Fruit fly (Drosophila melanogaster) Kc167 (cell line): Measurements from ENCODE around the gene plh.

ENCODE experiments used
- Myc ChIP-seq: fragments of >200 bp; optimal IDR thresholded peaks from 2 replicates; lab custom pipeline; 2017; ENCODE audit warnings: missing external identifiers
- Sin3A ChIP-seq: fragments of >200 bp; optimal IDR thresholded peaks from 2 replicates; lab custom pipeline; 2018; ENCODE audit warnings: missing external identifiers
- h ChIP-seq: fragments of >200 bp; optimal IDR thresholded peaks from 3 replicates; lab custom pipeline; 2018; ENCODE audit warnings: missing external identifiers
- insv ChIP-seq: fragments of >200 bp; optimal IDR thresholded peaks from 3 replicates; lab custom pipeline; 2018; ENCODE audit warnings: missing external identifiers
- psq ChIP-seq: fragments of >200 bp; optimal IDR thresholded peaks from 2 replicates; lab custom pipeline; 2017; ENCODE audit warnings: missing external identifiers
- ttk ChIP-seq: sonication (Bioruptor generic); optimal IDR thresholded peaks from 2 replicates; lab custom pipeline; 2017; ENCODE audit warnings: missing external identifiers

Gene plh

DNA sequence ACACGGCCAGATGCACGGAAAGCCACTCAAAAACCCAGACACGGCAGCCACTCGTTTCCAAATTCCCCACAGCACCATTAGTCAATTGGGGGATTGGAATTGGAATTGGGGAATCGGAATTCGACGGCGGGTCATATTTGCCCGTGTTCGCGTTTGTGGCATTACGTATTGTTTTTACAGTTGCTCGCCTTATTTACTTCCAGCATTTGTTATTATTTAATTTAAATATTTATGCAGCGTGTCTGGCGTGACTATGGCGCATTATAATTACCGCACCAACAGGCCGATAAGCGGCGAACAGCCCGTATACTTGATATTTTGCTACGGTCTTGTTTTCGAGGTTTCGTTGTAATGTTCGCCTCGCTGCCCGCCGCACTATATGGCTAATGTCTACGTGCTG, 4.3 kb upstream of the plh start:
- TF ChIP-seq Sin3A (lab: Kevin White, UChicago) (no peak), ttk (lab: Kevin White, UChicago) (no peak), insv (lab: Kevin White, UChicago) (no peak), psq (no peak), h (lab: Kevin White, UChicago) (no peak), Myc (lab: Kevin White, UChicago) (no peak)

DNA sequence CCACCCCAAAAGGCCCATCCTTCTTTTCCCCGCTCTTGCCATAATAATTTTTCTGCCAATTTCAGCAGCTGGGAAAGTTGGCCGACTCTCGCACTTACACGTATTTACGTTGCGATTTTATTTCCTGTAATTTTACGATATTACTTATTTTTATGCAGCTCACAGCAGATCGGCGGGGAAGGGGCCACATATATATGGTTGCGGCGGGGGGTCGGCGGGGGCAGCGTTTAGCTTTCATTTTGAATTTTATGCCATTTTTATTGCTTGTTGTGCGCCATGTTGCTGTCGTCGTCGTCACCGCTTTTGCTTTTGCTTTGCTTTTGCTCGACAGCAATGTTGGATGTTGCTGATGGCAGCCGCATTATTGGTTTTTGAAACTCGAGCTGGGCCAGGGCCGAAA, 3.9 kb upstream of the plh start:
- TF ChIP-seq psq (no peak), ttk (lab: Kevin White, UChicago) (no peak)

DNA sequence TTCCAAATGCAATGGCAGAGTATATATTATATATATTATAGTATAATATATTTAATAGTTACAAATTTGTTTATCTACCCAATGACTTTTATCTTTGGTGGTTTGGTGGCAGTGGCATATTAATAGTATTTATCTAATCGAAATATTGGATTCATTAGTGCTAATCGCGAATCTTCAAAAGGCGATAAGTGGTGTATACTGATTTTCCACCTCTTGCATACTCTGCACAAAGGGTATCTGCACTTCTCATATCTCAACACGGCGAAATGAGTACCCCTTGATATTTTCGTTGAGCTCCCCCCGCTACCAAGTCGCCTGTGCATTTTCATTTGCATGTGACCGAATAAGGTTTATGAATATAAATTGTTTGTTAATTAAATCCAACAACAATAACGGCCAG, 2.7 kb upstream of the plh start:
- no peak for TF ChIP-seq Myc (lab: Kevin White, UChicago)
- no peak for TF ChIP-seq psq
- TF ChIP-seq insv (lab: Kevin White, UChicago), result no peak
- no peak for TF ChIP-seq h (lab: Kevin White, UChicago)
- no peak for TF ChIP-seq Sin3A (lab: Kevin White, UChicago)
- TF ChIP-seq ttk (lab: Kevin White, UChicago), result no peak

dm6 chr3R:5012674-5013073, 1.8 kb upstream of the plh start:
- TF ChIP-seq Myc (lab: Kevin White, UChicago) (no peak), ttk (lab: Kevin White, UChicago) (no peak), Sin3A (lab: Kevin White, UChicago) (no peak), h (lab: Kevin White, UChicago) (no peak), insv (lab: Kevin White, UChicago) (no peak), psq (no peak)

dm6 chr3R:5011908-5012307, 1.1 kb upstream of the plh start:
- TF ChIP-seq ttk (lab: Kevin White, UChicago) (no peak), h (lab: Kevin White, UChicago) (no peak)

dm6 chr3R:5010153-5010552, 678 bp downstream of the plh start:
- no peak for TF ChIP-seq ttk (lab: Kevin White, UChicago)
- no peak for TF ChIP-seq h (lab: Kevin White, UChicago)
- TF ChIP-seq insv (lab: Kevin White, UChicago), result no peak
- no peak for TF ChIP-seq Sin3A (lab: Kevin White, UChicago)
- no peak for TF ChIP-seq Myc (lab: Kevin White, UChicago)
- TF ChIP-seq psq, result no peak

dm6 chr3R:5000663-5001062, 10.2 kb downstream of the plh start:
- no peak for TF ChIP-seq insv (lab: Kevin White, UChicago)
- no peak for TF ChIP-seq psq
- no peak for TF ChIP-seq h (lab: Kevin White, UChicago)
- no peak for TF ChIP-seq Sin3A (lab: Kevin White, UChicago)
- TF ChIP-seq ttk (lab: Kevin White, UChicago), result no peak
- TF ChIP-seq Myc (lab: Kevin White, UChicago), result no peak

DNA sequence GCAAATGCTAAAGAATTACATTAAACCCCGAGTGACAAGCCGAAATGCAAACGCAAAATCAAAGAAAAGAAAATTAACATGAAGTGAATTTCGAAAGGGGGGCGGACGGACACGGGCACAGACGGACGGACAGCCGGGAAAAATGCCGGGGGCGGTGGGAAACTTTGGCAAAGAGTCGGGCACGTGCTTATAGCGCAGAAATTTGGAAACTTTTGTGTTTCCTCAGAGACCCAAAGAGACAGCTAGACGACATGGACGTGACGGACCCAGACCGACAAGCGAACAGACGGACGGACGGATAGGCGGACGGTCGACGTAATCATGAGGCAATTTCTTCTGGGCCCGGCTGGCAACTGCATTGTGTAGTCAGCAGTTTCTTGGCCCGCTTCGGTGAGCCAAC, 12.1 kb downstream of the plh start:
- TF ChIP-seq Sin3A (lab: Kevin White, UChicago), result no peak
- TF ChIP-seq Myc (lab: Kevin White, UChicago), result no peak
- TF ChIP-seq h (lab: Kevin White, UChicago), result no peak
- TF ChIP-seq ttk (lab: Kevin White, UChicago), result no peak
- no peak for TF ChIP-seq psq
- no peak for TF ChIP-seq insv (lab: Kevin White, UChicago)

dm6 chr3R:4997399-4998203, 13.2 kb downstream of the plh start:
- TF ChIP-seq insv (lab: Kevin White, UChicago) (no peak), psq (no peak), Myc (lab: Kevin White, UChicago) (no peak), Sin3A (lab: Kevin White, UChicago) (no peak), ttk (lab: Kevin White, UChicago) (no peak), h (lab: Kevin White, UChicago) (no peak)

DNA sequence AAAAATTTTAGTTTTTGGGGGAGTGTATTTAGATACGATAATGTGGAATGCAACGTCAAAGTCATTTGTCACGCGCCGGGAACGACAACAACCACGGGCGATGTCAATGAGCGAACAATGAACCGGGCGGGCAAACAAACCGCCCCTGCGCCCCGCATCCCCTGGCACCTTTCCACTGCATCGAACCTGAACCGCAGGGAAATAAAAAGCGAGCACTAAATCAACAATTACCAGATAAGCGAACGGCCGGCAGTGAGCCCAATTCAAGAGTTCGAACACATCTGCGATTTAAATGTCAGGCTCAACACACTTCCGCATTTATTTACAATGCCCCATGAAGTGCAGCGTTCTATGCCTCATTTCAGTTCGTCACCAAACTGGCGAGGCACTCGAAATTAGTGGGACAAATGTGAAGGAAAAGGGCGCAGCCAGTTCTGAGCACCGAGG, 14.3 kb downstream of the plh start:
- TF ChIP-seq ttk (lab: Kevin White, UChicago) (no peak), Sin3A (lab: Kevin White, UChicago) (no peak), h (lab: Kevin White, UChicago) (no peak), insv (lab: Kevin White, UChicago) (no peak), Myc (lab: Kevin White, UChicago) (no peak), psq (no peak)

DNA sequence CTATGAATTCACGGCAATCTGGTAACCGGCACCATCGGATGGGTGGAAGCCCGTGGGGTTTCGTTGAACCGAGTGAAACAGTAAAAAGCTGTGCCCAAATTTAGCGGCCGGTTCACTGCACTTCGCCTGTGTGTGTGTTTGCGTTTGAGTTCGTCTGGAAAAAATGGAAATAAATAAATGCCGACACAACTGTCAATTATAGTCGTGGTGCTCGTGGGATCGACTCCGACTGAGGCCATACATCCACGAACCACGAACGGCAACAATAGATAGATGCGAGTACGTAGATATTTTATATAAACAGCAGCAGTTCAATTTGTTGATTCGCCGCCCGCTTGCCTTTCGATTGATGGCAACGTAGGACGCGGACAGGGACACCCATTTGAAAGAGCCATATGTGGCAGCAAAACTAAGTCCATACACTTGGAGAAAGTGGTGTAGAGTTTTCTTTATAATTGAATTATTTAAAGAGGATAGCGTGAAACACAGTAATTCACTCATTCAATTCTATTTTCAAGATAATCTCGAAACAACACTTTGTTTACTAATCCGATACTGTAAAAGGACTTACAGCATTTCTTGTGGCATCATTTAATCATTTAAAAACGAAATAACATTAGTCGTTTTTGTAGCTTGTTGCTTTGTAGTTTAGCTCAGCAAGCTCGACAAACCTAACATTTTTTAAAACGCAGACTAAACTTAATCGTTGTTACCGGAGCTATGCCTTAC, 15.1 kb downstream of the plh start:
- TF ChIP-seq insv (lab: Kevin White, UChicago) (no peak), ttk (lab: Kevin White, UChicago) (no peak), Myc (lab: Kevin White, UChicago) (no peak), Sin3A (lab: Kevin White, UChicago) (no peak), psq (no peak), h (lab: Kevin White, UChicago) (no peak)

DNA sequence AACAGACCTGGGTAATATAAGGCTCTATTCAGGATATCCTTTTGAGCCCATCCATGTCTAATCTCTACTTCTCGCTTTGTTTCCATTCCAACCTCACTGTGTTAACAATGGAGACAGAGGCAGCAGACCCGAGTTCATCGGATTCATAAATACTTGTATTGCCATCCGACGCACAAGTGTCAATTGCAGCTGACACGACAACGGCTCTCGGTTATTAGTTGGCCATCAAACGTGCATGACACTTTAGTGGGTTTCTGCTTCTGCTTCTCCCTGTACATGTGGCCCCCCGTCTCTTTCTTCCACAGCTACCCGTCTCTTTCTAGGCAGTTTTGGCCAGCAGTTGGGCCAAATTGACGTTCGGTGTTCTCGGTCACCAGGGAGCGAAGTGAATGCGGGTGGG, 16.2 kb downstream of the plh start:
- TF ChIP-seq Myc (lab: Kevin White, UChicago) (no peak), ttk (lab: Kevin White, UChicago) (no peak), h (lab: Kevin White, UChicago) (no peak), insv (lab: Kevin White, UChicago) (no peak), Sin3A (lab: Kevin White, UChicago) (no peak), psq (no peak)
